Comparison of ENCODE assay signal across 2 fruit fly cellular contexts in genomic region chrX:17265402-17266028, dm6.
TF ChIP-seq lines count a peak whose summit lies in the region.

No protein-coding gene starts in this region.

- TF ChIP-seq CTCF in whole organism, embryonic (GFP tag; optimal IDR thresholded peaks at IDR 0.05; lab: Kevin White, UChicago), result no peak

TF ChIP-seq in whole organism, embryonic, 481 proteins besides CTCF, POLR2A, EP300 and RAD21:
- TF ChIP-seq hbn (GFP tag; IDR thresholded peaks at IDR 0.05; lab: Robert Waterston, UW; ENCODE audit: partially characterized antibody) (no peak), CG17802 (tag; optimal IDR thresholded peaks at IDR 0.05; lab: Kevin White, UChicago) (no peak), Trl (optimal IDR thresholded peaks at IDR 0.05; lab: Kevin White, UChicago) (no peak), Trl (GFP tag; optimal IDR thresholded peaks at IDR 0.05; lab: Kevin White, UChicago) (no peak), Sry-β (GFP tag; optimal IDR thresholded peaks at IDR 0.05; lab: Kevin White, UChicago) (no peak), CG14710 (tag; optimal IDR thresholded peaks at IDR 0.05; lab: Kevin White, UChicago) (no peak), Elba2 (GFP tag; optimal IDR thresholded peaks at IDR 0.05; lab: Kevin White, UChicago) (peak; percentile 65)

TF ChIP-seq in whole organism, wandering third instar larva, 38 proteins besides CTCF, POLR2A, EP300 and RAD21:
- peak; percentile 93 for TF ChIP-seq Dfd (GFP tag; optimal IDR thresholded peaks at IDR 0.05; lab: Kevin White, UChicago)
- no peak for TF ChIP-seq CrebA (GFP tag; optimal IDR thresholded peaks at IDR 0.05; lab: Kevin White, UChicago; ENCODE audit: borderline replicate concordance)

Comparison
In these comparisons a context has a peak if more than half of its experiments do, and no peak if none do; other contexts are left out.
1. Of the 10 proteins assayed by ChIP-seq in both whole organism, embryonic and whole organism, wandering third instar larva: peak only in whole organism, embryonic: none; only in whole organism, wandering third instar larva: Dfd; in both: none; in neither: 9.